Fruit fly (Drosophila melanogaster): ENCODE data around the gene cass.

DNA sequence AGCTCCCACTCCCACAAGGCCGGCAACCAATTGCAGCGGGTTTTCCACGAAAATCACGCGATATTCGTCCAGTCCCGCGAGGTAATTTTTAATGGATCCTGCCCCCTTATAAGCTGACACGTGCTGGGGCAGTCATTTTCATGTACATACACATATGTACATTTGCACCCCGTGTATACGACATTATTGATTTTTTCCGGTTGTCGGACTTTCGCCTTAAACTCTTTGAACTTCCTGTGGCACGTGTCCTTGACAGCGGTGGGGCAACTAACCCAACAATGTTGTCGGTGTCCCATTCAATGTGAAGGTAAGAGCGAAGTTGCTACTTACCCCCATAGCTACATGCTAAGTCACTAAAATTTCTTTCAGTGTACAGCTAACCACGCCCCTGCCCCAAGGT, 25.6 kb downstream of the cass start:
- TF ChIP-seq Crg-1 (GFP tag; optimal IDR thresholded peaks at IDR 0.05), result no peak
- TF ChIP-seq Clk (GFP tag; optimal IDR thresholded peaks at IDR 0.05), result no peak
- TF ChIP-seq cnc (optimal IDR thresholded peaks at IDR 0.05), result no peak
- no peak for TF ChIP-seq bab1 (GFP tag; optimal IDR thresholded peaks at IDR 0.05)
- no peak for TF ChIP-seq CG1620 (GFP tag; optimal IDR thresholded peaks at IDR 0.05)
- TF ChIP-seq toe (GFP tag; optimal IDR thresholded peaks at IDR 0.05), result no peak
- TF ChIP-seq kay (GFP tag; ENCODE audit: borderline replicate concordance), result no peak
- TF ChIP-seq CG5204 (GFP tag; optimal IDR thresholded peaks at IDR 0.05), result no peak
- no peak for TF ChIP-seq Mnt (GFP tag; optimal IDR thresholded peaks at IDR 0.05)
- TF ChIP-seq Hr96 (GFP tag; optimal IDR thresholded peaks at IDR 0.05), result no peak
- no peak for TF ChIP-seq CG33017 (tag; optimal IDR thresholded peaks at IDR 0.05)
- TF ChIP-seq tj (GFP tag; optimal IDR thresholded peaks at IDR 0.05), result no peak
- no peak for TF ChIP-seq CG11617 (GFP tag; optimal IDR thresholded peaks at IDR 0.05)
- no peak for TF ChIP-seq CG7045 (GFP tag; optimal IDR thresholded peaks at IDR 0.05)
